Fruit fly (Drosophila melanogaster) whole organism, prepupa: Measurements from ENCODE around the gene IFT46.

Experiments used
- CG10669 ChIP-seq: fragments of 200-800 bp; sonication (Bioruptor generic); optimal IDR thresholded peaks from 3 replicates; lab custom pipeline; 2018; ENCODE audit warnings: missing biosample characterization, mild to moderate bottlenecking, missing genetic modification characterization, moderate library complexity
- CG11902 ChIP-seq: fragments of 200-800 bp; sonication (Bioruptor generic); optimal IDR thresholded peaks from 3 replicates; lab custom pipeline; 2016; ENCODE audit warnings: missing biosample characterization, missing genetic modification characterization
- CG16779 ChIP-seq: fragments of 200-800 bp; sonication (Bioruptor generic); optimal IDR thresholded peaks from 3 replicates; lab custom pipeline; 2017; ENCODE audit warnings: missing biosample characterization, mild to moderate bottlenecking, missing genetic modification characterization
- CG6792 ChIP-seq: fragments of 200-800 bp; sonication (Bioruptor generic); optimal IDR thresholded peaks from 3 replicates; lab custom pipeline; 2016; ENCODE audit warnings: missing biosample characterization, missing genetic modification characterization
- CG6854 ChIP-seq: fragments of 200-800 bp; sonication (Bioruptor generic); optimal IDR thresholded peaks from 2 replicates; lab custom pipeline; 2017; ENCODE audit warnings: missing biosample characterization, mild to moderate bottlenecking, missing genetic modification characterization
- Ets21C ChIP-seq: fragments of 200-800 bp; sonication (Bioruptor generic); optimal IDR thresholded peaks from 3 replicates; lab custom pipeline; 2016; ENCODE audit warnings: missing biosample characterization, missing genetic modification characterization
- Gug ChIP-seq: fragments of 200-800 bp; sonication (Bioruptor generic); IDR thresholded peaks from 2 replicates; pipeline ENCODE4 v1.3.6; 2022; ENCODE audit warnings: missing biosample characterization, missing genetic modification characterization
- OdsH ChIP-seq: fragments of 200-800 bp; sonication (Bioruptor generic); optimal IDR thresholded peaks from 3 replicates; lab custom pipeline; 2016; ENCODE audit warnings: missing biosample characterization, missing genetic modification characterization
- Sox14 ChIP-seq: fragments of 200-800 bp; sonication (Bioruptor generic); optimal IDR thresholded peaks from 3 replicates; lab custom pipeline; 2016; ENCODE audit warnings: missing biosample characterization, missing genetic modification characterization
- eg ChIP-seq: fragments of 200-800 bp; sonication (Bioruptor generic); IDR thresholded peaks from 3 replicates; pipeline ENCODE4 v1.3.6; 2022; ENCODE audit warnings: missing biosample characterization, missing genetic modification characterization
- pdm3 ChIP-seq: fragments of 200-800 bp; sonication (Bioruptor generic); optimal IDR thresholded peaks from 3 replicates; lab custom pipeline; 2016; ENCODE audit warnings: missing biosample characterization, missing genetic modification characterization
- spab ChIP-seq: fragments of 200-800 bp; sonication (Bioruptor generic); optimal IDR thresholded peaks from 2 replicates; lab custom pipeline; 2017; ENCODE audit warnings: missing biosample characterization, mild to moderate bottlenecking, missing genetic modification characterization, missing genetic modification reagents
- ss ChIP-seq, 2 experiments: fragments of 200-800 bp; sonication (Bioruptor generic); optimal IDR thresholded peaks; 2 replicates in 1 of 2; 3 replicates in 1 of 2; lab custom pipeline; 2017 to 2018; ENCODE audit warnings: mild to moderate bottlenecking in 2 of 2, missing biosample characterization in 2 of 2, missing genetic modification characterization in 2 of 2, moderate library complexity in 1 of 2

- TF ChIP-seq spab (GFP tag; lab: Kevin White, UChicago) = no peak
- no peak for TF ChIP-seq CG6854 (GFP tag; lab: Kevin White, UChicago)
- no peak for TF ChIP-seq OdsH (GFP tag; lab: Kevin White, UChicago)
- TF ChIP-seq ss (GFP tag; optimal IDR thresholded peaks at IDR 0.05; lab: Kevin White, UChicago) = no peak
- TF ChIP-seq pdm3 (GFP tag; lab: Kevin White, UChicago) = no peak
- TF ChIP-seq Sox14 (GFP tag; lab: Kevin White, UChicago) = no peak
- TF ChIP-seq Gug (GFP tag; lab: Robert Waterston, UW) = no peak
- no peak for TF ChIP-seq Ets21C (GFP tag; lab: Kevin White, UChicago)
- no peak for TF ChIP-seq eg
- no peak for TF ChIP-seq CG6792 (GFP tag; lab: Kevin White, UChicago)
- no peak for TF ChIP-seq CG11902
- TF ChIP-seq CG16779 = no peak
- no peak for TF ChIP-seq CG10669 (GFP tag; lab: Kevin White, UChicago)
These were observed 31.3 kb downstream of the IFT46 start for dm6 chr2L:18584617-18585016.
